Worm (Caenorhabditis elegans) whole organism, L3 larva: ENCODE data around the gene T13B5.9.

Source experiments
- R02D3.7 ChIP-seq: fragments of 150-350 bp; optimal IDR thresholded peaks from 2 replicates; lab custom pipeline; 2014; ENCODE audit warnings: missing biosample characterization, missing genetic modification characterization
- ama-1 ChIP-seq: fragments of 150-350 bp; optimal IDR thresholded peaks from 2 replicates; lab custom pipeline; 2018
- egl-27 ChIP-seq: sonication (generic microtip); optimal IDR thresholded peaks from 4 replicates; lab custom pipeline; 2017; ENCODE audit warnings: missing biosample characterization, missing genetic modification reagents, missing genetic modification characterization
- elt-3 ChIP-seq, 3 experiments: fragments of 150-350 bp in 1 of 3; sonication (generic microtip) in 2 of 3; optimal IDR thresholded peaks; 2 replicates in 2 of 3; 4 replicates in 1 of 3; lab custom pipeline; 2014 to 2017; ENCODE audit warnings: missing biosample characterization in 3 of 3, missing genetic modification characterization in 3 of 3
- fkh-10 ChIP-seq: sonication (generic microtip); optimal IDR thresholded peaks from 2 replicates; lab custom pipeline; 2017; ENCODE audit warnings: missing biosample characterization, missing genetic modification reagents, missing genetic modification characterization
- nhr-12 ChIP-seq: fragments of 150-350 bp; optimal IDR thresholded peaks from 2 replicates; lab custom pipeline; 2014; ENCODE audit warnings: missing biosample characterization, missing genetic modification characterization
- nhr-23 ChIP-seq: fragments of 150-350 bp; optimal IDR thresholded peaks from 2 replicates; lab custom pipeline; 2014; ENCODE audit warnings: missing biosample characterization, missing genetic modification reagents, missing genetic modification characterization
- nhr-237 ChIP-seq: fragments of 150-350 bp; optimal IDR thresholded peaks from 2 replicates; lab custom pipeline; 2014; ENCODE audit warnings: missing biosample characterization, missing genetic modification characterization
- nhr-76 ChIP-seq: fragments of 150-350 bp; sonication (generic microtip); optimal IDR thresholded peaks from 5 replicates; lab custom pipeline; 2014; ENCODE audit warnings: missing biosample characterization, missing genetic modification characterization
- pha-4 ChIP-seq: fragments of 150-350 bp; optimal IDR thresholded peaks from 2 replicates; lab custom pipeline; 2014; ENCODE audit warnings: missing biosample characterization, missing genetic modification reagents, missing genetic modification characterization
- skn-1 ChIP-seq: fragments of 150-350 bp; optimal IDR thresholded peaks from 2 replicates; lab custom pipeline; 2014; ENCODE audit warnings: missing biosample characterization, missing genetic modification characterization
- snpc-4 ChIP-seq: fragments of 150-350 bp; optimal IDR thresholded peaks from 2 replicates; lab custom pipeline; 2014; ENCODE audit warnings: missing biosample characterization, missing genetic modification characterization
- unc-39 ChIP-seq: sonication (generic microtip); optimal IDR thresholded peaks from 4 replicates; lab custom pipeline; 2017; ENCODE audit warnings: missing biosample characterization, missing genetic modification characterization
- unc-62 ChIP-seq: fragments of 150-350 bp; sonication (generic microtip); optimal IDR thresholded peaks from 4 replicates; lab custom pipeline; 2014; ENCODE audit warnings: missing biosample characterization, missing genetic modification reagents, missing genetic modification characterization

- TF ChIP-seq R02D3.7 (tag; lab: Kevin White, UChicago) = no peak
- TF ChIP-seq skn-1 = no peak
- TF ChIP-seq pha-4 = no peak
- TF ChIP-seq elt-3 (tag; optimal IDR thresholded peaks at IDR 0.05; lab: Kevin White, UChicago) = no peak
- no peak for TF ChIP-seq nhr-23
- TF ChIP-seq unc-39 (tag; lab: Kevin White, UChicago) = no peak
- no peak for TF ChIP-seq fkh-10
- TF ChIP-seq nhr-76 (tag; lab: Kevin White, UChicago) = no peak
- no peak for TF ChIP-seq egl-27 (tag; lab: Kevin White, UChicago)
- TF ChIP-seq nhr-12 (tag; lab: Kevin White, UChicago) = no peak
- TF ChIP-seq unc-62 (GFP tag; lab: Kevin White, UChicago) = no peak
- TF ChIP-seq ama-1 (lab: Kevin White, UChicago) = no peak
- TF ChIP-seq nhr-237 = no peak
- no peak for TF ChIP-seq snpc-4
Measured at ce11 chrII:1071432-1071831, 32.9 kb downstream of the T13B5.9 start.
